Fruit fly (Drosophila melanogaster): ENCODE data around the gene CG15721.

DNA sequence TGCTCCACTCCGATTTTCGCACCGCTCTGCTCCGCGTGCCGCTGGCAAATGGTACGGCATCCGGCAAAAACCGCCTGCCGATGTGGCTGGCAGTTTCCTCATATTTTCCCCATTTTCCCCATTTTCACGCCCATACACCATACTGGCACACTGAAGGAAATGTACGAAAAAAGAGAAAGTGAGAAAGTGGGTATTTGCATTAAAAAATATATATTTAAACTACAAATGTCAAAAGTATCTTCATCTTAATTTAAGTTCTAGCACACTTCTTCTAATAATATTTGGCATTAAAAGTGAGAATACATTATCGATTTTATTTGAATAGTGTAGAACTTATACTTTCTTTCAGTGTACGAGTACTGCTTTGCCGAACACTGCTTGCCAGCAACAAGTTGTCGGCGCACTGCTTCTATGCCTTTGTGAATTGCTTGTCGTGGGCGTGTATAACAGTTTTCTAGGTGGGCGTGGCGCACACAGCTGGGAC, 13.1 kb upstream of the CG15721 start, which contains the start of gene hec:
- TF ChIP-seq psq (optimal IDR thresholded peaks at IDR 0.05) (no peak), h (optimal IDR thresholded peaks at IDR 0.05) (no peak), Sin3A (optimal IDR thresholded peaks at IDR 0.05) (no peak), ttk (optimal IDR thresholded peaks at IDR 0.05) (no peak)

All from Kc167 (cell line).